Fruit fly (Drosophila melanogaster) Kc167 (cell line): ENCODE results near the gene CG17264.

ENCODE experiments used
- Myc ChIP-seq: fragments of >200 bp; optimal IDR thresholded peaks from 2 replicates; lab custom pipeline; 2017; ENCODE audit warnings: missing external identifiers
- Sin3A ChIP-seq: fragments of >200 bp; optimal IDR thresholded peaks from 2 replicates; lab custom pipeline; 2018; ENCODE audit warnings: missing external identifiers
- h ChIP-seq: fragments of >200 bp; optimal IDR thresholded peaks from 3 replicates; lab custom pipeline; 2018; ENCODE audit warnings: missing external identifiers
- insv ChIP-seq: fragments of >200 bp; optimal IDR thresholded peaks from 3 replicates; lab custom pipeline; 2018; ENCODE audit warnings: missing external identifiers
- psq ChIP-seq: fragments of >200 bp; optimal IDR thresholded peaks from 2 replicates; lab custom pipeline; 2017; ENCODE audit warnings: missing external identifiers
- ttk ChIP-seq: sonication (Bioruptor generic); optimal IDR thresholded peaks from 2 replicates; lab custom pipeline; 2017; ENCODE audit warnings: missing external identifiers

CG17264 gene

DNA sequence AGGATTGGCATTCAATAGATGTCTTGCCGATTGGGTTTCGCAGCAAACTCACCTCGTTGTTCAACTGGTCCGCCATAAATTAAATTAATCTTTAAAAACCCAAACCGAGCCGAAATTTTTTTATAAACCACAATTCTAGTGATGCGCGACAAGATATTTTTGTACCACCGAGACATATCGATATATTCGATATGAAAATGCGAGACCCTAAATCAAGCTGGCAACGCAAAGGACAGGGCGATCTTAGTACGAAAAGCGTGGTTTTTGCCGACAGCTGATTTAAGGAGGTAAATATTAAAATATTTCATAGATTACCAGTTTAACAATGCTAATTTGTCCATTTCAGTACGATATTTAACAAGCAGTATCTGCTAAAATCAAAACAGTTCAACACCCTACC lies 10.7 kb downstream of the CG17264 start, which contains the start of the genes Sf3b2 and CG17219:
Sf3b2 (minus strand) TSS at position 157 of the 400 bp plus-strand sequence.
CG17219 (plus strand) TSS at position 242 of the 400 bp plus-strand sequence.
- TF ChIP-seq ttk (lab: Kevin White, UChicago) (no peak), Sin3A (lab: Kevin White, UChicago) (no peak), Myc (lab: Kevin White, UChicago) (no peak), insv (lab: Kevin White, UChicago) (no peak), h (lab: Kevin White, UChicago) (no peak), psq (lab: Kevin White, UChicago) (no peak)

DNA sequence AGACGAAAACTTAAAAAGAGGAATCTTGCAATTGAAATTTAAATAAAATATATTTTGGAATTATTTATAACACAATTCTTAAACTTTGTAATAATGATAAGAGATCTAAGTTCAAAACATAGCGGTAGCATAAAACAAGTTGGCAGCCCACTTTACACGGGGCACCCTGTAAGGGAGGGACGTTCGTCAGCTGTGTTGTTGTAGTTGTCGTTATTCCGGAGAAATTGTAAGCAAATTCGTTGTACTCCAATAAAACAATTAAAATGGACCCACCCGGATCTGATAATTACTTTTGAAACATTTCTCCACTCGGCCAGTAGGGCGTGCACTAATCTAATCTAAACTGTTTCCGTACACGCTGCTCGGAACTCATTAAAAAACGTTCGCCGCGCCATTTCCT lies 12.0 kb downstream of the CG17264 start, which contains the start of gene GABPI:
GABPI (plus strand) TSS at position 190 of the 400 bp plus-strand sequence.
- TF ChIP-seq Sin3A (lab: Kevin White, UChicago) (no peak), psq (lab: Kevin White, UChicago) (no peak), Myc (lab: Kevin White, UChicago) (no peak), insv (lab: Kevin White, UChicago) (no peak), h (lab: Kevin White, UChicago) (no peak), ttk (lab: Kevin White, UChicago) (no peak)

DNA sequence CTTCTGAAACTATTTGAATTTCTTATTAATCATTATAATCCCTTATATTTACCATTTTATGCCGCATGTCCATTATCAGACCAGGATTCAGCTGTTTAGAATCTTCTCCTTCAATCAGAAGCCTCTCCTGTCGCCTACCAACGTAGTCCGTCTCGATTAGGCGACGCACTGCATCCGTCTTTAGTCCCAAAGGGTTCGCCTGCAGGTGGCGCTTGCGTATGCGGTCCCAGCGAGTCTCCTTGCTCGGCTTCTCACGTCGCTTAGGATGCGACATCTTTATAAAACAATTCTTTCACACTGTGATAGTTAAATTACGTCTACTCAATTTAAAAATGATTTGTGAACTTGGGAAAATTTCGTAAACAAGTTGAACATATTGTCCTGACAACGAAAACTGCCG lies 16.7 kb downstream of the CG17264 start, which contains the start of gene CG17258:
CG17258 (minus strand) TSS at position 380 of the 400 bp plus-strand sequence.
- TF ChIP-seq h (lab: Kevin White, UChicago) (no peak), Sin3A (lab: Kevin White, UChicago) (no peak), psq (lab: Kevin White, UChicago) (no peak), Myc (lab: Kevin White, UChicago) (no peak), ttk (lab: Kevin White, UChicago) (no peak), insv (lab: Kevin White, UChicago) (no peak)

DNA sequence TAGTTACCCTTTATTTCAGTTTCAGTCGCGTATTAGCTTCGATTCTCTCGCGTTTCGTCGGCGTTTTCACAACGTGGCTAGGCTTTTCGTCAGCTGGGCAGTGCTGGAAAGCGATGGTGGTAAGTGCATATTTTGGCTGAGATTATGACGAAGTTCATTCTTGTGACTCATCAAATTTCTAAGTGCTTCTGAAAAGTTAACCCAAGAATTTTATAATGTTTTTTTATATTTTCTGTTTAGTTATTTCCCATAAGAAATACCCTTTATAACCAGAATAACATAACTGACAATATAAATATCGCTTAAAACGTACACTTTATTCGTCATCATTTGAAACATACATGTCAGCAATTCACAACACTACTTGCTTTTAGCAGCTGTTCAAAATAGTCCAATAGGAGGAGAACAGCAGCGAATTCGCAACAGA lies 18.9 kb downstream of the CG17264 start, which contains the start of the genes CG17260 and SerRS:
CG17260 (plus strand) TSS at position 78 of the 427 bp plus-strand sequence.
SerRS (minus strand) TSS at position 251 of the 427 bp plus-strand sequence.
- TF ChIP-seq Sin3A (lab: Kevin White, UChicago), result no peak
- no peak for TF ChIP-seq Myc (lab: Kevin White, UChicago)
- TF ChIP-seq psq (lab: Kevin White, UChicago), result no peak

DNA sequence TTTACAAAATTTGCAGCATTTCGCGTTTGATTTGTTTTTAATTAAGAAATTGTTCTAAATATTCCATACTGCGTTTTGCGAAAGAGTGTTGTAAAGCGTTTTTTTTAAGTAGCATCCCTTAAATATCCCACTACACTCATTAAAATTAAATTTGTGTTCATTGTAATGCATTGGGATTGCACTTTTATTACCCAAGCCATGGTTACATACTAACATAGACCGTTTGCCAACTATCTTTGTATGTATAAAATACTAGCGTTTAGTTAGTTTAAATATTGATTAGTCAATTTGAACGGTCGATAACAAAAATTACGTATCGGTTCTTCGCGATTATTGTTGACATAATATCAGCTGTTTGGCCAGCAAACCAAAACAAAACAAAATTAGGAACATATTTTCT lies 21.5 kb downstream of the CG17264 start, which contains the start of the genes cnir and CG17221:
cnir (minus strand) TSS at position 39 of the 400 bp plus-strand sequence.
CG17221 (plus strand) TSS at position 203 of the 400 bp plus-strand sequence.
- TF ChIP-seq Sin3A (lab: Kevin White, UChicago) (no peak), psq (lab: Kevin White, UChicago) (no peak), Myc (lab: Kevin White, UChicago) (no peak), h (lab: Kevin White, UChicago) (no peak), ttk (lab: Kevin White, UChicago) (no peak), insv (lab: Kevin White, UChicago) (no peak)

DNA sequence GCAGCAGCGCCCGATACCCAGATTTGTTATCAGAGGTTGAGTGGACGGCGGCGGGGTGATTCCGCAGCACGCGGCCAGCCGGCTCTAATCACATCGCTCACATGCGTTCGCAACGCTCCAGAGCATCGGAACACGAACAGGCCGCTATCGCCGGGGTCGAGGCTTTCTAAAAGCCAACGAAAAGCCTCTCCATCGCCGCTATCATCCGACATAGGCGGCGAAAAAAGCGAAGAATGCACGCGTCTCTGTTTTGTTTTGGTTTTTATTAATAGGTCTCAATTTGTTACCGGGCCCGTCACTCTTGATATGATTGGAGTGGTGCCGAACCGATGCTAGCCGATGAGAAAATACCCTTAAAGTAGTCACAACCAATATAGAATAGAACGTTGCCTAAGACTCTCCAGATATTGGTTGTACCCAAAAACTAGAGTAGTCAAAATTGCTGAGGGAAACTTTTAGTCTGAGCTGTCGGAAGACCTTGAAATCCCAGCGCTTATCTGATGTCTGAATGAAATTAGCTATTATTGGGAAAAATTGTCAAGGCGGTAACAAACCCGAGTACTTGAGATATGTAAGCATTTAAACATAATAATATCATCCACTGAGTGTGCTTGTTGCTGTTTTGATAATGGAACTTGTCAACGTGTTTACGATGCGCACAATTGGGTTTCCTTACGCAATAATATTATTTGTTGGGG lies 23.8 kb downstream of the CG17264 start, which contains the start of gene CG17261:
CG17261 (plus strand) TSS at position 634 of the 698 bp plus-strand sequence.
- TF ChIP-seq insv (lab: Kevin White, UChicago) (no peak), Myc (lab: Kevin White, UChicago) (no peak), ttk (lab: Kevin White, UChicago) (no peak), Sin3A (lab: Kevin White, UChicago) (no peak), h (lab: Kevin White, UChicago) (no peak)

DNA sequence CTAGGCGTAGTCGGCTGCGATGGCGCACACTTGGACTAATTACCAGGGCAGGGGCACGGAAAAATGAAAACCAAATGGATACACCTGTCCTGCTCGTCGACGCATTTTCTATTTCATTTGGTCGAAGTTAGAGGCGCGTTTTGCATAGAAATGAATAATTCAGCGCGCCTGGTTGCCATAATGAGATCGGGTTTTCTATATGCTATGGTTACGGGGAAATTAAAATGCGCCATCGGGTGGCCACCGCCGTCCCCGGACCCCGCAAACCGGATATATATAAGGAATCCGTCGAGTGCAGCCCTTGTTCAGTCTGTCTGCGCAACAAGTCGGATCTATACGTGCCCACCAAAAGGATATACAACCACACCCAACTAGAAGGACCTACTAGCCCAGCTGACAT lies 25.3 kb downstream of the CG17264 start, which contains the start of gene FASN2:
FASN2 (plus strand) TSS at position 301 of the 400 bp plus-strand sequence.
- no peak for TF ChIP-seq psq (lab: Kevin White, UChicago)

DNA sequence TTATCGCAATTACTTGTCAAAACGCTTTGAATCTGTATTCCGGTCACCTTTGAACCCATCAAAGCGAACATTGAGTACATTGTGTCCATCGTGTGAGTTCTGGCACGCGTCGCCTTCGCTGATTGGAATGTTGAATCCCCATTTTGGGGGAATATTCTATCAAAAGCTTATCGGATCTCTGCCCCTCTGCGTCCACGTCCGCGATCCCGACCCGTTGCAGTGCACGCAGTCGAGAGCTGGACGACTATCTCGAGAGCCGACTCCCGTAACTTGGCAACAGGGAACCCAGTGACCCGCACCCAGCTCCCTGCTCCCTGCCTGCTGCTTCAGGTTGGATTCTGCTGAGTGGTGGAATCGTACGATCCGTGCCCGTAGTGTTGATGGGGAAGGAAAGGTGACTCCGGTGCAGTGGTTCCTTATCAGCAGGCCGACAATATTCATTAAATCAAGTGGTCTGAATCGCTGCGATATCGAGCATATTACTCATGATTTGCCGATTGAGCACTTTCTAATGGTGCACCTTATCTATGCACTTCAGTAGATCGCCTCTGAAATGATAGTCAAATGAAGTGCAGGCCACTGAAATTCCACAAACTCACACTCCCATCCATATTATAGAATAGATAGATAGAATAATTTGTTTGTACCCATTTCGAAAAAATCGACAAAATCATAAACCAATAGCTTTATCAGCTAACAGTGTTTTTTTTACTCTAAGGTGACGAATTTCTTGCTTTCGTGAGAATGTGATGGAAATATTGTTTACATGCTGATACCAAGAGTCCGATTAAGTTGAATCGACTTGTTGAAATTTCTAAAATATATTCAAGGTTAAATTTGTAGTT lies 26.6 kb downstream of the CG17264 start:
- TF ChIP-seq Sin3A (lab: Kevin White, UChicago) (no peak), psq (lab: Kevin White, UChicago) (no peak), ttk (lab: Kevin White, UChicago) (no peak), h (lab: Kevin White, UChicago) (no peak), Myc (lab: Kevin White, UChicago) (no peak)

DNA sequence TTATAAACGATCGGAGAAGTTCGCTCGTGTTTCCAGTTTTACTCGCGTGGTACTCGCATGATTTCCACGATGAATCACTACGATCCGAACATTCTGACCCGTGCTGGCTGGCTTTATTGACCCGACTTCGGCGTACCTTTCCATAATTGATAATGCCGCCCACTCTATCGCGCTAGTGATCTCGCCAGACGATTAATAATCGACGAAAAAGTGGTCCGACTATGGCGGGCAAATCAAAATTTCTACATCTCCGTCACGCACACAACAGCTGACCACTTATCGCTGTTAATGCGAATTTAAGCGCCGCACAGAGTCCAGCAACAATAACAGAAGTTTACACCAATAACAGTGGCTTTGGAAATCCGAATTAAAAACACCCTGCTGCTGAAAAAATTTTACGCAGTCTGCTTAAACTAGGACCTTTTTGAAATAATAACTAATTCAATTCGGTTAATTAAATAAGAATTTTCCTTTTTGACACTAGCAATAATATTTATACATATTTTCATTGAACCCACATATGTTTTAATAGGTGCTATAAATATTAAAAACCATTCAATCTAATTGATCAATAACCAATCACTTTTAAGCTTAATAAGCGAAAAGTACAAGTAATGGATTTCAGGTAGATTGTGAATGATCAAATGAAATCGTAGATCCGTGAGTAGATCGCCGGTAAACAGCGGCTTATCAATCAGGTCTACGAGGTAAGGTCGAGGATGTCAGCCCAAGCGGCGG lies 37.6 kb downstream of the CG17264 start:
- TF ChIP-seq psq (lab: Kevin White, UChicago) (no peak), insv (lab: Kevin White, UChicago) (no peak), ttk (lab: Kevin White, UChicago) (no peak)

DNA sequence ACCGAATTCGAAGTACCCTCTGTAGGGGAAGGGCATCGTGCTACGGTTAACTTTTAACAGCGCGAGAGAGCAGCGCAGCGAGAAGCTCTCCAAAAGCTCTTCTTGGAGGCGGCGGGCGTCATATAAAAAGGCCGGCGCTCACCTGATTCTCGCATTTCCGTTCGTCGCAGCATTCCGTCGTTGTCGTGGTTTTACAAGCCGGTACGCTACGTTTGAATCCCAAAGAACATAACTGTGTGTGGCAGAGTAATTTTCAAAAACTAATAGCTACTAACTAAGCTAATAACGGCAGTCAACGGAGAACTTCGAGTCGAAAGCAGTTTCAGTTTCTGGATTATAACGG lies 38.1 kb downstream of the CG17264 start, which contains the start of gene FASN1:
FASN1 (plus strand) TSS at position 151 of the 343 bp plus-strand sequence.
- TF ChIP-seq Sin3A (lab: Kevin White, UChicago) (no peak), Myc (lab: Kevin White, UChicago) (no peak), psq (lab: Kevin White, UChicago) (no peak), ttk (lab: Kevin White, UChicago) (no peak), insv (lab: Kevin White, UChicago) (no peak), h (lab: Kevin White, UChicago) (no peak)
